Worm (Caenorhabditis elegans): ENCODE data around the gene F20C5.5.

Gene F20C5.5

DNA sequence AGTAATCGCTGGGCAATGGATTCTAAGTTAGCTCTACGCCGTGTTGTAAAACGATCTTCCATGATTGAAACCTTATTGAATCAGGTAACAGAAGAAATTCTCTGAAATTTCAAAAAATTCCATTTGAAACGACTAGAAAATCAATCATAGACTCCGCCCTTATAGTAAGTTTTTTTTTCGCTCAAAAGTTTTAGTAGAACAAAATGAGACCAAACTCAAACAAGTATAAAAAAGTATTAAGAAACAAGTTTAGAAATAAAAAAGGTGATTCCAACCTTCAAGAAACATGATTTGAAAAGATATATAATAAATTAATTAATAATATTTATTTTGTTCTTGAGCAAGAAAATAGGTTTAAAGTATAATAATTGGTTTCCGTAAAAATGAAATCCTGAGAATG lies 8.6 kb upstream of the F20C5.5 start, which contains the start of gene C33D9.6:
Gene C33D9.6 (minus strand): TSS at position 101 of the 400 bp plus-strand sequence.
- no peak for TF ChIP-seq unc-62 (GFP tag; optimal IDR thresholded peaks at IDR 0.05)

ce11 chrIV:8772800-8773256 lies 3.4 kb upstream of the F20C5.5 start, which contains the start of gene F20C5.6:
Gene F20C5.6 (minus strand): TSS chrIV:8773206.
- TF ChIP-seq unc-62 (GFP tag; optimal IDR thresholded peaks at IDR 0.05) = no peak

DNA sequence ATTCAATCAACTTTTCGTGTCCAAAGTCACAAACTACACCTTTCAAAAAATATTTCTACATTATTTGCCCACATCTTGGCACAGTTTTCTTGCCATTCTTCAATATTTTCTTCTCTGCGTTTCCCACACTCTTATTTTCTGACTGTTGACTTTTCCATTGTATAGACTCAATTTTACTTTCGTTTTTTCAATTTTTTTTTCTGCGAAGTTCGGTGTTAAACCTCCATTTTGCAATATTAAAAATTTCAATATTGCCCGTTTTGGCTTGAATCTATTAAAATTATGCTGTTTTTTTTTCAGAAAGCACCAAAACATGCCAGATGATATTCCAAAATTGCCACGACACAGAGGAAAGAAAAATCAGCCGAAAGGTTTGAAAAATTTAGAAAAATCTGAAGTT lies 4.9 kb downstream of the F20C5.5 start, which contains the start of gene cdc-50.B:
Gene cdc-50.B (plus strand): TSS at position 301 of the 400 bp plus-strand sequence.
- no peak for TF ChIP-seq unc-62 (GFP tag; optimal IDR thresholded peaks at IDR 0.05)

ce11 chrIV:8762471-8762870 lies 7.0 kb downstream of the F20C5.5 start:
- no peak for TF ChIP-seq unc-62 (GFP tag; optimal IDR thresholded peaks at IDR 0.05)

DNA sequence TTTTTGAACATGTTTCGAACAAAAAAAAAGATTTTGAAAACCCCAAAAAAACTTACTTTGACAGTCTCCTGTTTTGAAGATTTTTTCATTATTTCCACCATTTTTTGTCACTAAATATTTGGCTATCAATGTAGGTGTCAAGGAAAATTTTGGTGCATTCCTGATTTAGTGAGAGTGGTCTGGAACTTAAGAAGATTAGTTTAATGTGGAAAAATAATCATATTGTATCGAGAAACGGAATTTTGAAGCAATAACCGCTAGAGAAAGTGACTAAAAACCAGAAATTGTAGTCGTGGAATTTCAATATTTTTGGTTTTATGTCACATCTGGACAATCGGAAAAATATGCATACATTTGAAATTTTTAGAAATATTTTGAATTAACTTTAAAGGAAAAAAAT lies 7.5 kb downstream of the F20C5.5 start, which contains the start of the genes F20C5.11 and klp-11:
Gene F20C5.11 (minus strand): TSS at position 101 of the 400 bp plus-strand sequence.
Gene klp-11 (minus strand): TSS at position 171 of the 400 bp plus-strand sequence.
- no peak for TF ChIP-seq unc-62 (GFP tag; optimal IDR thresholded peaks at IDR 0.05)

DNA sequence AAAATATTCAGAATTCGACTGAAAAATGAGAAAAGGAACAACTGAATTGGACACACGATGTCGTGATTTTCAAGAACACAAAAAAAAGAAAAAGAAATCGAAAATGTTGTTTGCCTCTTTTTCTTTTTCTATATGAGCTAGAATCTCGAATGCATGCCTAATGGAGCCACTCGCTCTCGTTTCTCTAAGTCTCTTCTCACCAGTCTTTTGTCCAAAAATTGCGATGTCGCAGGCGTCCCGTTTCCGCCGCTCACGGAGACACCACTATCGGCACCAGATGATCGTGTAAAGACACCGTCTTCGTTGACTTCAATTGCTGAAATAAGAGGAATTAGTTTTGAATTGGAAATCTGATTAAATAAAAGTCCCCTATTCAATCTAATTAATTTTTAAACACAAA lies 10.8 kb downstream of the F20C5.5 start:
- no peak for TF ChIP-seq unc-62 (GFP tag; optimal IDR thresholded peaks at IDR 0.05)

DNA sequence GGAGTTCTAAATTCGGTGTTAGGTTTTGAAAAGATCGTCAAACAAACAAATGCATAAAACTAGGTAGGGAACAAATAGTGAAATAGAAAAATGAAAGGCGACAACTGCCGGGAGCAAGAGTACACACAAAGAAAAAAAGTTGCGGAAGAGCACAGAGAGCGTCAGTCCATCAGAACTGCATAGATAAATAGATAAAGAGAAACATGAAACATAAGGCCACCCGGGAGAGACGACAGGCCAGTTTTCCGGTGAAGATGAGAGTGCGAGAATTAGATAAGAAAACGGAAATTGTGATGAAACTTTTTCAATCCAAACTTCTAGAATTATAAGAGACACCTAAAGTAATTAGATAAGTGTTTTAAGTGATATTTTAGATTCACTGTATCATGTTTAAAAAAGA lies 11.7 kb downstream of the F20C5.5 start:
- TF ChIP-seq unc-62 (GFP tag; optimal IDR thresholded peaks at IDR 0.05) = no peak

DNA sequence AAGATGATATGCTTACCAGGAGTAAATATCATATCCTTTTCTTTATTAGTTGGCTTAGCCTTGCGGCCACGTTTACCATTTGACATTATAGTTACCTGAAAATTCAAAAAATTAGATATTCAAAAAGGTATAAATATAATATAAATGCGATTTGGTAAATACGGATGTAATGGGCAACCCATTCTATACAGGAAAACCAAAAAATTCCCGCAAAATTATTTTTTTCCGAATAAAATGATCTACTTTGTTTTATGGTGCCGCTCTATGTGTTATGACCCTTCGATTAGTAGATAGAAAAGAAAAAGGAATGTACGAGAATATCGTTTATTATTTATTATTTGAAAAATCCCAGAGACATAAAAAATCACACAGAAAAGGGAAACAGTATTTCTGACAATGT lies 14.7 kb downstream of the F20C5.5 start, which contains the start of gene elli-1:
Gene elli-1 (minus strand): TSS at position 101 of the 400 bp plus-strand sequence.
- no peak for TF ChIP-seq unc-62 (GFP tag; optimal IDR thresholded peaks at IDR 0.05)

DNA sequence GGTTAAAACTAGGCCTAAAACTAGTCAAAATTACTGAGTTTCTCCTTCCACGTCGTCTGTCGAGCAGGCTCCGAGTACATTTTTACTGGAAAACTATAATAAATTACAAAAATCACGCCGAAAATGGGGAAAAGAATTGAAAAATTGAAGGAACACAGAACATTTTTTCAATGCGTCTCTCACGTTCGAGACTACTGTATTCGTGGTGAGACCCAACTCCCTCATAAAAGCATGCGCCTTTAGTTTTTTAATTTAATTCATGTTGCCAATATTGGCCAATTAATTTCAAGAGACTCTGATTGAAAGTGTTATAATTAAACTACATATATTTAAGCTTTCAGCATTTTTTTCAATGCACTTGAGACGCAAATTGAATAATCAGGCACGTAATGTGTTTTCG lies 15.3 kb downstream of the F20C5.5 start:
- no peak for TF ChIP-seq unc-62 (GFP tag; optimal IDR thresholded peaks at IDR 0.05)

DNA sequence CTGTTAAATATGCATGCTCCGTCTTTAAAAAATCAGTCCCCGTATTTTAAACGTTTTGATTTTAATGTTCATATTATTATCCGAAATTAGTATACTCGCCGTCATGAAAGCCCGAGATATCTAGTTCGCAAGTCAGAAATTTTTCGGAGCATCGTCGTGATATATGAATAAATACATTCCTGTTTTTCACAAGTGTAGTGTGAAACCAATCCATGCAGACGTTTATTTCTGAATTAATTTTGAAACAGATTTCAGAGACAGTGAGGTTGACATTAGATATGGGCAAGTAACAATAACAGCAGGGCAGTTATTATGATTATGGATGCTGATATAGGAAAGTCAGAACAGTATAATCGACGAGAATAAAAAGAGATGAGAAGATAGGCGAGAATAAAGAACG lies 16.9 kb downstream of the F20C5.5 start:
- no peak for TF ChIP-seq unc-62 (GFP tag; optimal IDR thresholded peaks at IDR 0.05)

DNA sequence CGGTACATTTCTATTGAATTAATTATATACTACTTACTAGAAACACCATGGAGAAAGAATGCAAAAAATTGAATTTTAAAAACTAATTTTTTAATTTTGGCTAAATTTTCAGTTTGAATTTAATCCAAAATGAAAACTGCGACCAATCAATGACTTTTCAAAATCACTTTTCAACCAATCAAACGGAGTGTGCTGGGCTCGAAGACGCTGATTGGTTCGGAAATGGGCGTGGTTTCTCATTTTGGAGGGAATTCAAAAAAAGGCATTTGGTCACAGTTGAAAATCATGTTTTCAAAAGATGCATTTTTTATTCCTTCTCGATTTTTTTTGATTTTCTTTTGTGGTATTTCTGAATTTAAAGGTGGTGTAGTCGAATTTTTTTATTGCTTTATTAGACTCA lies 20.5 kb downstream of the F20C5.5 start:
- TF ChIP-seq unc-62 (GFP tag; optimal IDR thresholded peaks at IDR 0.05) = no peak

ce11 chrIV:8745591-8746302 lies 23.7 kb downstream of the F20C5.5 start, which contains the start of the genes F20C5.7 and parg-1:
Gene F20C5.7 (minus strand): TSS chrIV:8745691.
Gene parg-1 (plus strand): TSS chrIV:8746252.
- TF ChIP-seq unc-62 (GFP tag; optimal IDR thresholded peaks at IDR 0.05) = no peak

DNA sequence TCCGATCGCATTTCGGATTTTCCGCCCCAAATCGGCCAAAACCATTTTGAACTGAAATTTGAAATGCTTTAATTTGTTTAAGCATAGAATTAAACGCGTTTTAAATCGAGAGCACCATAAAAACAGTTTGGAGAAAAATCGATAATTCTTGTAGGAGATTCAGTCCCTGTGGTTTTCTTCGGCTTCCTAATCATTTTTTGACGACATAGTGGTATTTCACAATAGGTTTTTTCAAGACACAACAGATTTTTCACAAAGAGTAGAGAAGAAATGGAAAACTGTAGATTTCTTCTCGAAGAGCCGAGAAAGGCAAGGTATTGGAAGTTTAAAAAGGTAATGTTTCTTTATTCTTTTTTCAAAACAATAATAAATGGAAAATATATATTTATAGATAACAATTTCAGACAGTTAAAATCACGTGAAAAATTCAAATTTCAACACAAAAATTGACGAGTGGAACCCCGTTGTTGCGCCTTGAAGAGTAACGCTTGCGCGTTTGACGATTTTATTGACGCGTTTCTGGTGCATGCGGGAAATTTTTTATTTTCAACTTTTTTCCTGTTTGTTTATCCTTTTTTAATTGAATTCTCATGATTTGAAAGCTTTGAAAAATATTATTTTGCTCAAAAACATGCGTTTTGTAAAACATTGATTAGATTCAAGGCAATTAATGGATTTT lies 25.6 kb downstream of the F20C5.5 start, which contains the start of gene F21D5.7:
Gene F21D5.7 (minus strand): TSS at position 51 of the 679 bp plus-strand sequence.
- TF ChIP-seq unc-62 (GFP tag; optimal IDR thresholded peaks at IDR 0.05) = no peak

DNA sequence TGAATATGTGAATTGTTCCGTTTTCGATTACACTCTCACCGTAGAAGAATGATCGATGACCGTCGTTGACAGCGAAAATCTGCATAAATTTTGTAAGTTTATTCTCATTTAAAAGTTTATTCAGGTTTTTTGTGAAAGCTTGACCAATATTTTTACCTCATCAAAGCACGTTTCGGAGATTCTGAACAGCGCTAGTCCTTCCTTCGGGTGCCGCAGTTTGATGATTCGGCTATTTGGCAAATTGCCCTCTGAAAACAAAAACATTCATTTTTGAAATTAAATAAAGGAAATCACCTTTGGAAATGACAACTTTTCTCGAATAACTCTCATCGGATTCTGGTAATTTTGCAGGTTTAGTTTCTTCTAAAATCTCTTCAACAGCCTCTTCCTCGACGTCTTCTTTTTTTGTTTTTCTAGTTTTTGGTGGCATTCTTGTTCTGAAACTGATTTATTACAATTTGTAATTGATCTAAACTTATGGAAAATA lies 28.4 kb downstream of the F20C5.5 start, which contains the start of gene F21D5.6:
Gene F21D5.6 (minus strand): TSS at position 437 of the 487 bp plus-strand sequence.
- no peak for TF ChIP-seq unc-62 (GFP tag; optimal IDR thresholded peaks at IDR 0.05)

ce11 chrIV:8739926-8740325 lies 29.5 kb downstream of the F20C5.5 start, which contains the start of gene mrps-33:
Gene mrps-33 (minus strand): TSS chrIV:8740026.
- TF ChIP-seq unc-62 (GFP tag; optimal IDR thresholded peaks at IDR 0.05) = no peak

DNA sequence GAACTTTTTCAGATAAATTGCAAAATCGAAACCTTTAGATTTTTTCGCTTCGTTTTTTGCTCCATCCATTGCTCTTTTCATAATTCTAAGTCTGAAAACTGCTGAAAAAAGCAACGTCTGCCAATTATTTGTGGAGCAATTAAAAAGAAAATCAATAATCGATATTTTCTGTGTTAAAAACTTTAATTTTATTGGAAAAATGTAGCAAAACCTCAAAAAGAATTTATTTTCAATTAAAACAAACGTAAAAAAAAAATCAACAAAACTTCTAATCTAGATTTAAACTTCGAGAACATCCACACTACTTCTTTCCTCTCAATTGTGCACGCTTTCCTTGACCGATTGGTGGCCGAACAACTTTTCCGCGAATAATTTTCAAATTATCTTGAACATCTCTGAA lies 30.1 kb downstream of the F20C5.5 start, which contains the start of gene F21D5.5:
Gene F21D5.5 (minus strand): TSS at position 101 of the 400 bp plus-strand sequence.
- no peak for TF ChIP-seq unc-62 (GFP tag; optimal IDR thresholded peaks at IDR 0.05)
